Fruit fly (Drosophila melanogaster) whole organism: ENCODE data around the gene Cyp313a5.

ENCODE experiments used
- psq ChIP-seq: fragments of >200 bp; optimal IDR thresholded peaks from 2 replicates; lab custom pipeline; 2017
- usp ChIP-seq: fragments of >200 bp; optimal IDR thresholded peaks from 2 replicates; lab custom pipeline; 2017; ENCODE audit warnings: missing biosample characterization, missing genetic modification characterization, mixed read lengths

dm6 chr3R:12232629-12233028 lies 1.9 kb downstream of the Cyp313a5 start, which contains the start of gene Pglym87:
- TF ChIP-seq psq (lab: Kevin White, UChicago) (no peak), usp (no peak)
